Worm (Caenorhabditis elegans) whole organism, L2 larva: Measurements from ENCODE around the gene M04D8.8.
A peak's percentile ranks its signal among the peaks of the same experiment; 100 is the strongest.

Experiments
- C34F6.9 ChIP-seq: fragments of 150-350 bp; optimal IDR thresholded peaks from 2 replicates; lab custom pipeline; 2014; ENCODE audit warnings: missing biosample characterization, missing genetic modification characterization
- ZK546.5 ChIP-seq: sonication (generic microtip); optimal IDR thresholded peaks from 2 replicates; lab custom pipeline; 2017; ENCODE audit warnings: missing biosample characterization, missing genetic modification characterization
- alr-1 ChIP-seq: fragments of 150-350 bp; optimal IDR thresholded peaks from 2 replicates; lab custom pipeline; 2014; ENCODE audit warnings: missing biosample characterization, missing genetic modification characterization
- aly-2 ChIP-seq: fragments of 150-350 bp; optimal IDR thresholded peaks from 2 replicates; lab custom pipeline; 2014; ENCODE audit warnings: missing biosample characterization, missing genetic modification characterization
- ama-1 ChIP-seq: fragments of 150-350 bp; optimal IDR thresholded peaks from 2 replicates; lab custom pipeline; 2018; ENCODE audit warnings: inconsistent platforms
- blmp-1 ChIP-seq: sonication (generic microtip); optimal IDR thresholded peaks from 2 replicates; lab custom pipeline; 2017; ENCODE audit warnings: missing genetic modification characterization, mild to moderate bottlenecking, missing compliant biosample characterization, antibody characterized with exemption, moderate library complexity; ENCODE audit not compliant: insufficient read depth
- ceh-16 ChIP-seq: fragments of 150-350 bp; optimal IDR thresholded peaks from 2 replicates; lab custom pipeline; 2014; ENCODE audit warnings: missing biosample characterization, missing genetic modification characterization
- crh-2 ChIP-seq: sonication (generic microtip); optimal IDR thresholded peaks from 2 replicates; lab custom pipeline; 2017; ENCODE audit warnings: missing biosample characterization, missing genetic modification characterization
- dmd-4 ChIP-seq: sonication (generic microtip); optimal IDR thresholded peaks from 2 replicates; lab custom pipeline; 2017; ENCODE audit warnings: missing biosample characterization, missing genetic modification characterization
- egl-27 ChIP-seq: sonication (generic microtip); optimal IDR thresholded peaks from 3 replicates; lab custom pipeline; 2017; ENCODE audit warnings: missing biosample characterization, missing genetic modification reagents, missing genetic modification characterization
- elt-1 ChIP-seq: fragments of 150-350 bp; optimal IDR thresholded peaks from 2 replicates; lab custom pipeline; 2014; ENCODE audit warnings: missing biosample characterization, missing genetic modification characterization
- fos-1 ChIP-seq: fragments of 150-350 bp; optimal IDR thresholded peaks from 2 replicates; lab custom pipeline; 2014; ENCODE audit warnings: missing biosample characterization, missing genetic modification characterization
- gmeb-1 ChIP-seq: fragments of 150-350 bp; optimal IDR thresholded peaks from 2 replicates; lab custom pipeline; 2014; ENCODE audit warnings: missing biosample characterization, missing genetic modification characterization
- lin-11 ChIP-seq: fragments of 150-350 bp; sonication (generic microtip); optimal IDR thresholded peaks from 2 replicates; lab custom pipeline; 2014; ENCODE audit warnings: missing biosample characterization, missing genetic modification characterization, inconsistent platforms, mixed read lengths
- lin-13 ChIP-seq: fragments of 150-350 bp; optimal IDR thresholded peaks from 2 replicates; lab custom pipeline; 2014; ENCODE audit warnings: missing biosample characterization, missing genetic modification reagents, missing genetic modification characterization
- lin-39 ChIP-seq: fragments of 150-350 bp; optimal IDR thresholded peaks from 2 replicates; lab custom pipeline; 2014; ENCODE audit warnings: missing biosample characterization, missing genetic modification reagents, missing genetic modification characterization
- lsy-2 ChIP-seq, 2 experiments: fragments of 150-350 bp in 1 of 2; sonication (generic microtip) in 1 of 2; optimal IDR thresholded peaks; 2 replicates each; lab custom pipeline; 2014 to 2017; ENCODE audit warnings: missing biosample characterization in 2 of 2, missing genetic modification characterization in 2 of 2
- mab-5 ChIP-seq: fragments of 150-350 bp; optimal IDR thresholded peaks from 2 replicates; lab custom pipeline; 2014; ENCODE audit warnings: missing biosample characterization, missing genetic modification characterization
- mbf-1 ChIP-seq: sonication (generic microtip); optimal IDR thresholded peaks from 2 replicates; lab custom pipeline; 2017; ENCODE audit warnings: missing biosample characterization, missing genetic modification characterization
- mdl-1 ChIP-seq, 2 experiments: fragments of 150-350 bp in 1 of 2; sonication (generic microtip) in 1 of 2; optimal IDR thresholded peaks; 2 replicates each; lab custom pipeline; 2017; ENCODE audit warnings: missing biosample characterization in 2 of 2, missing genetic modification characterization in 2 of 2
- nhr-11 ChIP-seq: fragments of 150-350 bp; optimal IDR thresholded peaks from 2 replicates; lab custom pipeline; 2014; ENCODE audit warnings: missing biosample characterization, missing genetic modification characterization
- nhr-129 ChIP-seq: fragments of 150-350 bp; optimal IDR thresholded peaks from 2 replicates; lab custom pipeline; 2014; ENCODE audit warnings: missing biosample characterization, missing genetic modification characterization
- nhr-21 ChIP-seq: fragments of 150-350 bp; optimal IDR thresholded peaks from 2 replicates; lab custom pipeline; 2014; ENCODE audit warnings: missing biosample characterization, missing genetic modification characterization
- nhr-23 ChIP-seq: fragments of 150-350 bp; optimal IDR thresholded peaks from 2 replicates; lab custom pipeline; 2014; ENCODE audit warnings: missing biosample characterization, missing genetic modification reagents, missing genetic modification characterization
- nhr-237 ChIP-seq: fragments of 150-350 bp; optimal IDR thresholded peaks from 2 replicates; lab custom pipeline; 2014; ENCODE audit warnings: missing biosample characterization, missing genetic modification characterization
- nhr-25 ChIP-seq: fragments of 150-350 bp; sonication (generic microtip); optimal IDR thresholded peaks from 3 replicates; lab custom pipeline; 2014; ENCODE audit warnings: missing biosample characterization, missing genetic modification characterization
- nhr-6 ChIP-seq: fragments of 150-350 bp; optimal IDR thresholded peaks from 2 replicates; lab custom pipeline; 2014; ENCODE audit warnings: missing biosample characterization, missing genetic modification characterization
- nhr-77 ChIP-seq: fragments of 150-350 bp; optimal IDR thresholded peaks from 2 replicates; lab custom pipeline; 2014; ENCODE audit warnings: missing biosample characterization, missing genetic modification characterization
- peb-1 ChIP-seq: fragments of 150-350 bp; optimal IDR thresholded peaks from 2 replicates; lab custom pipeline; 2014; ENCODE audit warnings: missing biosample characterization, missing genetic modification characterization
- sem-4 ChIP-seq: fragments of 150-350 bp; optimal IDR thresholded peaks from 2 replicates; lab custom pipeline; 2014; ENCODE audit warnings: missing biosample characterization, missing genetic modification reagents, missing genetic modification characterization
- sma-9 ChIP-seq, 2 experiments: fragments of 150-350 bp in 1 of 2; sonication (generic microtip) in 1 of 2; optimal IDR thresholded peaks; 2 replicates each; lab custom pipeline; 2014 to 2016; ENCODE audit warnings: missing genetic modification characterization in 2 of 2, mild to moderate bottlenecking in 1 of 2, missing biosample characterization in 1 of 2, missing compliant biosample characterization in 1 of 2, missing genetic modification reagents in 1 of 2, moderate library complexity in 1 of 2
- unc-39 ChIP-seq: fragments of 150-350 bp; optimal IDR thresholded peaks from 2 replicates; lab custom pipeline; 2014; ENCODE audit warnings: missing biosample characterization, missing genetic modification characterization
- unc-55 ChIP-seq: fragments of 150-350 bp; sonication (generic microtip); optimal IDR thresholded peaks from 3 replicates; lab custom pipeline; 2014; ENCODE audit warnings: missing biosample characterization, missing genetic modification reagents, missing genetic modification characterization
- zag-1 ChIP-seq: fragments of 150-350 bp; optimal IDR thresholded peaks from 2 replicates; lab custom pipeline; 2014; ENCODE audit warnings: missing biosample characterization, missing genetic modification characterization
- ztf-11 ChIP-seq: sonication (generic microtip); optimal IDR thresholded peaks from 2 replicates; lab custom pipeline; 2017; ENCODE audit warnings: missing biosample characterization, missing genetic modification characterization

The M04D8.8 gene

ce11 chrIII:10016413-10017051 lies 17.4 kb upstream of the M04D8.8 start, which contains the start of gene rgs-1:
TSS of gene rgs-1 (minus strand) at chrIII:10016558.
- no peak for TF ChIP-seq ceh-16 (tag; lab: Kevin White, UChicago)
- peak; percentile 2 for TF ChIP-seq sem-4 (tag; lab: Kevin White, UChicago)
- no peak for TF ChIP-seq nhr-23 (tag; lab: Kevin White, UChicago)
- no peak for TF ChIP-seq sma-9 (GFP tag; optimal IDR thresholded peaks at IDR 0.05; lab: Kevin White, UChicago)
- TF ChIP-seq sma-9 (tag; optimal IDR thresholded peaks at IDR 0.05; lab: Kevin White, UChicago) = no peak
- TF ChIP-seq nhr-129 (tag; lab: Kevin White, UChicago) = peak; percentile 69
- peak; percentile 42 for TF ChIP-seq zag-1 (tag; lab: Kevin White, UChicago)
- TF ChIP-seq alr-1 (tag; lab: Kevin White, UChicago) = no peak
- no peak for TF ChIP-seq unc-39
- TF ChIP-seq crh-2 (tag; lab: Kevin White, UChicago) = peak; percentile 77
- TF ChIP-seq lin-13 = peak; percentile 33
- TF ChIP-seq C34F6.9 (tag; lab: Kevin White, UChicago) = peak; percentile 79
- no peak for TF ChIP-seq peb-1 (tag; lab: Kevin White, UChicago)
- peak in 1 of 2 experiments; percentile 62 for TF ChIP-seq lsy-2 (tag; optimal IDR thresholded peaks at IDR 0.05; lab: Kevin White, UChicago)
- TF ChIP-seq mdl-1 (tag; optimal IDR thresholded peaks at IDR 0.05; lab: Kevin White, UChicago) = peak in 1 of 2 experiments; percentile 76
- TF ChIP-seq lin-11 (tag; lab: Kevin White, UChicago) = peak; percentile 44
- peak; percentile 37 for TF ChIP-seq nhr-6 (tag; lab: Kevin White, UChicago)
- no peak for TF ChIP-seq dmd-4 (tag; lab: Kevin White, UChicago)
- peak; percentile 89 for TF ChIP-seq unc-55 (GFP tag; lab: Kevin White, UChicago)
- TF ChIP-seq nhr-237 (tag; lab: Kevin White, UChicago) = no peak
- no peak for TF ChIP-seq gmeb-1 (tag; lab: Kevin White, UChicago)
- peak; percentile 9 for TF ChIP-seq fos-1

- TF ChIP-seq nhr-21 (tag; lab: Kevin White, UChicago) (no peak), zag-1 (tag; lab: Kevin White, UChicago) (no peak), nhr-11 (tag; lab: Kevin White, UChicago) (no peak), lin-39 (tag; lab: Kevin White, UChicago) (no peak), dmd-4 (tag; lab: Kevin White, UChicago) (no peak), gmeb-1 (tag; lab: Kevin White, UChicago) (no peak), blmp-1 (tag; lab: Kevin White, UChicago) (no peak), nhr-77 (tag; lab: Kevin White, UChicago) (no peak), mab-5 (tag; lab: Kevin White, UChicago) (no peak), nhr-129 (tag; lab: Kevin White, UChicago) (no peak)
Measured at ce11 chrIII:10018007-10018406, 16.0 kb upstream of the M04D8.8 start.

ce11 chrIII:10023452-10023851 lies 10.5 kb upstream of the M04D8.8 start, which contains the start of gene ins-21:
TSS of gene ins-21 (plus strand) at chrIII:10023752.
- TF ChIP-seq nhr-237 (tag; lab: Kevin White, UChicago) (no peak), C34F6.9 (tag; lab: Kevin White, UChicago) (no peak), dmd-4 (tag; lab: Kevin White, UChicago) (no peak), ZK546.5 (no peak)

- TF ChIP-seq nhr-6 (tag; lab: Kevin White, UChicago) (no peak), ceh-16 (tag; lab: Kevin White, UChicago) (no peak), mbf-1 (tag; lab: Kevin White, UChicago) (no peak), ama-1 (lab: Kevin White, UChicago) (no peak), sem-4 (tag; lab: Kevin White, UChicago) (no peak), mdl-1 (tag; optimal IDR thresholded peaks at IDR 0.05; lab: Kevin White, UChicago) (no peak), alr-1 (tag; lab: Kevin White, UChicago) (no peak), nhr-25 (tag; lab: Kevin White, UChicago) (no peak), zag-1 (tag; lab: Kevin White, UChicago) (no peak), nhr-129 (tag; lab: Kevin White, UChicago) (no peak), lin-11 (tag; lab: Kevin White, UChicago) (no peak), aly-2 (tag; lab: Kevin White, UChicago) (no peak), nhr-23 (tag; lab: Kevin White, UChicago) (no peak), egl-27 (tag; lab: Kevin White, UChicago) (no peak), blmp-1 (tag; lab: Kevin White, UChicago) (no peak), elt-1 (tag; lab: Kevin White, UChicago) (no peak), ztf-11 (no peak), mab-5 (tag; lab: Kevin White, UChicago) (no peak)
Measured at ce11 chrIII:10025989-10026388, 8.0 kb upstream of the M04D8.8 start, which contains the start of gene ins-22. TSS of gene ins-22 (plus strand) at chrIII:10026289.
